Worm (Caenorhabditis elegans) whole organism, L3 larva: ENCODE results near the gene col-3.
A peak's percentile ranks its signal among the peaks of the same experiment; 100 is the strongest.

Source experiments
- R02D3.7 ChIP-seq: fragments of 150-350 bp; optimal IDR thresholded peaks from 2 replicates; lab custom pipeline; 2014; ENCODE audit warnings: missing biosample characterization, missing genetic modification characterization
- ZK546.5 ChIP-seq: sonication (generic microtip); optimal IDR thresholded peaks from 2 replicates; lab custom pipeline; 2017; ENCODE audit warnings: missing biosample characterization, missing genetic modification characterization
- aly-2 ChIP-seq: fragments of 150-350 bp; optimal IDR thresholded peaks from 2 replicates; lab custom pipeline; 2014; ENCODE audit warnings: missing biosample characterization, missing genetic modification characterization
- ama-1 ChIP-seq: fragments of 150-350 bp; optimal IDR thresholded peaks from 2 replicates; lab custom pipeline; 2018
- ceh-16 ChIP-seq: sonication (generic microtip); optimal IDR thresholded peaks from 2 replicates; lab custom pipeline; 2017; ENCODE audit warnings: missing biosample characterization, missing genetic modification characterization
- ceh-28 ChIP-seq: fragments of 150-350 bp; optimal IDR thresholded peaks from 2 replicates; lab custom pipeline; 2014; ENCODE audit warnings: missing biosample characterization, missing genetic modification reagents, missing genetic modification characterization
- ceh-82 ChIP-seq: fragments of 150-350 bp; optimal IDR thresholded peaks from 2 replicates; lab custom pipeline; 2014; ENCODE audit warnings: missing biosample characterization, missing genetic modification characterization
- ceh-9 ChIP-seq: sonication (generic microtip); optimal IDR thresholded peaks from 2 replicates; lab custom pipeline; 2018; ENCODE audit warnings: missing biosample characterization, missing genetic modification characterization
- daf-12 ChIP-seq: fragments of 150-350 bp; optimal IDR thresholded peaks from 2 replicates; lab custom pipeline; 2014; ENCODE audit warnings: missing biosample characterization, missing genetic modification reagents, missing genetic modification characterization
- egl-27 ChIP-seq: sonication (generic microtip); optimal IDR thresholded peaks from 4 replicates; lab custom pipeline; 2017; ENCODE audit warnings: missing biosample characterization, missing genetic modification reagents, missing genetic modification characterization
- egl-5 ChIP-seq: fragments of 150-350 bp; optimal IDR thresholded peaks from 2 replicates; lab custom pipeline; 2017; ENCODE audit warnings: missing biosample characterization, missing genetic modification reagents, missing genetic modification characterization, inconsistent platforms
- elt-1 ChIP-seq: fragments of 150-350 bp; optimal IDR thresholded peaks from 2 replicates; lab custom pipeline; 2014; ENCODE audit warnings: missing biosample characterization, missing genetic modification characterization
- elt-2 ChIP-seq: sonication (generic microtip); optimal IDR thresholded peaks from 2 replicates; lab custom pipeline; 2016; ENCODE audit warnings: missing genetic modification reagents, mild to moderate bottlenecking, missing genetic modification characterization, missing compliant biosample characterization
- elt-3 ChIP-seq, 3 experiments: fragments of 150-350 bp in 1 of 3; sonication (generic microtip) in 2 of 3; optimal IDR thresholded peaks; 2 replicates in 2 of 3; 4 replicates in 1 of 3; lab custom pipeline; 2014 to 2017; ENCODE audit warnings: missing biosample characterization in 3 of 3, missing genetic modification characterization in 3 of 3
- eor-1 ChIP-seq, 2 experiments: fragments of 150-350 bp; optimal IDR thresholded peaks; 2 replicates each; lab custom pipeline; 2014 to 2018; ENCODE audit warnings: missing biosample characterization in 2 of 2, missing genetic modification characterization in 2 of 2
- fkh-10 ChIP-seq: sonication (generic microtip); optimal IDR thresholded peaks from 2 replicates; lab custom pipeline; 2017; ENCODE audit warnings: missing biosample characterization, missing genetic modification reagents, missing genetic modification characterization
- fkh-2 ChIP-seq: fragments of 150-350 bp; optimal IDR thresholded peaks from 2 replicates; lab custom pipeline; 2014; ENCODE audit warnings: missing biosample characterization, missing genetic modification reagents, missing genetic modification characterization
- fos-1 ChIP-seq: fragments of 150-350 bp; optimal IDR thresholded peaks from 2 replicates; lab custom pipeline; 2014; ENCODE audit warnings: missing biosample characterization, missing genetic modification characterization
- hmg-11 ChIP-seq: sonication (generic microtip); optimal IDR thresholded peaks from 2 replicates; lab custom pipeline; 2016; ENCODE audit warnings: missing genetic modification characterization, missing compliant biosample characterization
- jun-1 ChIP-seq: fragments of 150-350 bp; optimal IDR thresholded peaks from 2 replicates; lab custom pipeline; 2014; ENCODE audit warnings: missing biosample characterization, missing genetic modification reagents, missing genetic modification characterization
- lin-15B ChIP-seq: fragments of 150-350 bp; optimal IDR thresholded peaks from 2 replicates; lab custom pipeline; 2014; ENCODE audit warnings: missing biosample characterization, missing genetic modification characterization
- lin-39 ChIP-seq: fragments of 150-350 bp; optimal IDR thresholded peaks from 2 replicates; lab custom pipeline; 2018; ENCODE audit warnings: missing biosample characterization, missing genetic modification reagents, missing genetic modification characterization
- lsy-12 ChIP-seq: sonication (generic microtip); optimal IDR thresholded peaks from 2 replicates; lab custom pipeline; 2016; ENCODE audit warnings: mild to moderate bottlenecking, missing genetic modification characterization, missing compliant biosample characterization
- mdl-1 ChIP-seq: fragments of 150-350 bp; optimal IDR thresholded peaks from 2 replicates; lab custom pipeline; 2014; ENCODE audit warnings: missing biosample characterization, missing genetic modification characterization
- mml-1 ChIP-seq: fragments of 150-350 bp; sonication (generic microtip); optimal IDR thresholded peaks from 3 replicates; lab custom pipeline; 2014; ENCODE audit warnings: missing biosample characterization, missing genetic modification characterization
- nfya-1 ChIP-seq: sonication (generic microtip); optimal IDR thresholded peaks from 2 replicates; lab custom pipeline; 2017; ENCODE audit warnings: missing genetic modification characterization, mild to moderate bottlenecking, missing compliant biosample characterization, antibody characterized with exemption, moderate library complexity; ENCODE audit not compliant: insufficient read depth
- nhr-11 ChIP-seq: fragments of 150-350 bp; optimal IDR thresholded peaks from 2 replicates; lab custom pipeline; 2014; ENCODE audit warnings: missing biosample characterization, missing genetic modification characterization
- nhr-23 ChIP-seq: fragments of 150-350 bp; optimal IDR thresholded peaks from 2 replicates; lab custom pipeline; 2014; ENCODE audit warnings: missing biosample characterization, missing genetic modification reagents, missing genetic modification characterization
- nhr-237 ChIP-seq: fragments of 150-350 bp; optimal IDR thresholded peaks from 2 replicates; lab custom pipeline; 2014; ENCODE audit warnings: missing biosample characterization, missing genetic modification characterization
- nhr-25 ChIP-seq: sonication (generic microtip); optimal IDR thresholded peaks from 2 replicates; lab custom pipeline; 2017; ENCODE audit warnings: missing biosample characterization, missing genetic modification characterization
- nhr-28 ChIP-seq: fragments of 150-350 bp; optimal IDR thresholded peaks from 2 replicates; lab custom pipeline; 2014; ENCODE audit warnings: missing biosample characterization, missing genetic modification characterization
- nhr-43 ChIP-seq: sonication (generic microtip); optimal IDR thresholded peaks from 2 replicates; lab custom pipeline; 2016; ENCODE audit warnings: mild to moderate bottlenecking, missing genetic modification characterization, missing compliant biosample characterization; ENCODE audit not compliant: poor library complexity, severe bottlenecking
- nhr-67 ChIP-seq: fragments of 150-350 bp; optimal IDR thresholded peaks from 2 replicates; lab custom pipeline; 2014; ENCODE audit warnings: missing biosample characterization, missing genetic modification characterization
- nhr-76 ChIP-seq: fragments of 150-350 bp; sonication (generic microtip); optimal IDR thresholded peaks from 5 replicates; lab custom pipeline; 2014; ENCODE audit warnings: missing biosample characterization, missing genetic modification characterization
- nhr-77 ChIP-seq: fragments of 150-350 bp; optimal IDR thresholded peaks from 2 replicates; lab custom pipeline; 2014; ENCODE audit warnings: missing biosample characterization, missing genetic modification characterization
- pha-4 ChIP-seq: fragments of 150-350 bp; optimal IDR thresholded peaks from 2 replicates; lab custom pipeline; 2014; ENCODE audit warnings: missing biosample characterization, missing genetic modification reagents, missing genetic modification characterization
- pqm-1 ChIP-seq: fragments of 150-350 bp; optimal IDR thresholded peaks from 2 replicates; lab custom pipeline; 2017; ENCODE audit warnings: missing biosample characterization, missing genetic modification characterization, inconsistent platforms
- sea-2 ChIP-seq: fragments of 150-350 bp; sonication (generic microtip); optimal IDR thresholded peaks from 4 replicates; lab custom pipeline; 2014; ENCODE audit warnings: missing biosample characterization, missing genetic modification reagents, missing genetic modification characterization
- skn-1 ChIP-seq: fragments of 150-350 bp; optimal IDR thresholded peaks from 2 replicates; lab custom pipeline; 2014; ENCODE audit warnings: missing biosample characterization, missing genetic modification characterization
- snpc-4 ChIP-seq: fragments of 150-350 bp; optimal IDR thresholded peaks from 2 replicates; lab custom pipeline; 2014; ENCODE audit warnings: missing biosample characterization, missing genetic modification characterization
- tbx-2 ChIP-seq: sonication (generic microtip); optimal IDR thresholded peaks from 2 replicates; lab custom pipeline; 2016; ENCODE audit warnings: mild to moderate bottlenecking, missing genetic modification characterization, missing compliant biosample characterization
- unc-39 ChIP-seq: sonication (generic microtip); optimal IDR thresholded peaks from 4 replicates; lab custom pipeline; 2017; ENCODE audit warnings: missing biosample characterization, missing genetic modification characterization
- unc-62 ChIP-seq: fragments of 150-350 bp; sonication (generic microtip); optimal IDR thresholded peaks from 4 replicates; lab custom pipeline; 2014; ENCODE audit warnings: missing biosample characterization, missing genetic modification reagents, missing genetic modification characterization
- zag-1 ChIP-seq: fragments of 150-350 bp; optimal IDR thresholded peaks from 2 replicates; lab custom pipeline; 2014; ENCODE audit warnings: missing biosample characterization, missing genetic modification characterization
- ztf-11 ChIP-seq: fragments of 150-350 bp; optimal IDR thresholded peaks from 2 replicates; lab custom pipeline; 2014; ENCODE audit warnings: missing biosample characterization, missing genetic modification characterization
- ztf-4 ChIP-seq: fragments of 150-350 bp; optimal IDR thresholded peaks from 2 replicates; lab custom pipeline; 2014; ENCODE audit warnings: missing biosample characterization, missing genetic modification characterization

col-3 gene

ce11 chrIV:8822598-8822997 is 2.0 kb upstream of the col-3 start:
- no peak for TF ChIP-seq ztf-4 (tag; lab: Kevin White, UChicago)
- no peak for TF ChIP-seq mdl-1
- TF ChIP-seq skn-1 (tag; lab: Kevin White, UChicago), result no peak
- no peak for TF ChIP-seq nhr-11
- no peak for TF ChIP-seq sea-2 (GFP tag; lab: Kevin White, UChicago)
- TF ChIP-seq elt-3 (tag; optimal IDR thresholded peaks at IDR 0.05; lab: Kevin White, UChicago), result peak in 1 of 3 experiments; percentile 64
- peak; percentile 63 for TF ChIP-seq nhr-43
- peak; percentile 79 for TF ChIP-seq nhr-25 (tag; lab: Kevin White, UChicago)
- TF ChIP-seq unc-39, result no peak
- no peak for TF ChIP-seq elt-2
- no peak for TF ChIP-seq hmg-11 (tag; lab: Kevin White, UChicago)
- TF ChIP-seq R02D3.7, result peak; percentile 45
- no peak for TF ChIP-seq ceh-16 (tag; lab: Kevin White, UChicago)
- TF ChIP-seq nhr-28 (tag; lab: Kevin White, UChicago), result no peak
- no peak for TF ChIP-seq aly-2 (tag; lab: Kevin White, UChicago)
- TF ChIP-seq lin-15B, result no peak
- no peak for TF ChIP-seq nhr-77 (tag; lab: Kevin White, UChicago)
- peak; percentile 0 for TF ChIP-seq nhr-23 (tag; lab: Kevin White, UChicago)
- TF ChIP-seq ceh-28 (tag; lab: Kevin White, UChicago), result peak; percentile 23
- TF ChIP-seq eor-1 (tag; optimal IDR thresholded peaks at IDR 0.05; lab: Kevin White, UChicago), result no peak
- TF ChIP-seq nhr-67 (tag; lab: Kevin White, UChicago), result no peak
- no peak for TF ChIP-seq pqm-1 (tag; lab: Kevin White, UChicago)
- peak; percentile 20 for TF ChIP-seq nfya-1
- TF ChIP-seq lsy-12 (tag; lab: Kevin White, UChicago), result no peak
- no peak for TF ChIP-seq tbx-2 (tag; lab: Kevin White, UChicago)
- no peak for TF ChIP-seq egl-5 (tag; lab: Kevin White, UChicago)
- TF ChIP-seq fkh-10 (GFP tag; lab: Kevin White, UChicago), result no peak
- TF ChIP-seq ceh-9 (tag; lab: Kevin White, UChicago), result no peak
- TF ChIP-seq fkh-2 (tag; lab: Kevin White, UChicago), result no peak
- no peak for TF ChIP-seq ztf-11 (tag; lab: Kevin White, UChicago)
- TF ChIP-seq fos-1 (tag; lab: Kevin White, UChicago), result no peak
- no peak for TF ChIP-seq jun-1 (tag; lab: Kevin White, UChicago)
- no peak for TF ChIP-seq mml-1
- no peak for TF ChIP-seq ZK546.5 (tag; lab: Kevin White, UChicago)
- no peak for TF ChIP-seq snpc-4 (tag; lab: Kevin White, UChicago)
- TF ChIP-seq egl-27, result no peak
- no peak for TF ChIP-seq unc-62 (GFP tag; lab: Kevin White, UChicago)
- TF ChIP-seq daf-12 (tag; lab: Kevin White, UChicago), result no peak
- TF ChIP-seq nhr-237 (tag; lab: Kevin White, UChicago), result no peak
- TF ChIP-seq ama-1 (lab: Kevin White, UChicago), result no peak
- no peak for TF ChIP-seq pha-4 (tag; lab: Kevin White, UChicago)
- TF ChIP-seq zag-1, result no peak
- TF ChIP-seq elt-1, result peak; percentile 1
- no peak for TF ChIP-seq nhr-76 (tag; lab: Kevin White, UChicago)
- no peak for TF ChIP-seq ceh-82

- TF ChIP-seq mdl-1 (no peak), daf-12 (tag; lab: Kevin White, UChicago) (no peak), nhr-25 (tag; lab: Kevin White, UChicago) (peak; percentile 58), ceh-82 (peak; percentile 70), ztf-11 (tag; lab: Kevin White, UChicago) (no peak), nhr-67 (tag; lab: Kevin White, UChicago) (no peak), ceh-9 (tag; lab: Kevin White, UChicago) (no peak), nhr-28 (tag; lab: Kevin White, UChicago) (no peak), nhr-23 (tag; lab: Kevin White, UChicago) (peak; percentile 31), fkh-10 (GFP tag; lab: Kevin White, UChicago) (no peak), lin-39 (tag; lab: Kevin White, UChicago) (no peak), egl-5 (tag; lab: Kevin White, UChicago) (no peak), eor-1 (tag; optimal IDR thresholded peaks at IDR 0.05; lab: Kevin White, UChicago) (no peak), lin-15B (no peak), elt-1 (peak; percentile 9), unc-39 (no peak), nhr-76 (tag; lab: Kevin White, UChicago) (no peak), hmg-11 (tag; lab: Kevin White, UChicago) (no peak), aly-2 (tag; lab: Kevin White, UChicago) (peak; percentile 11), snpc-4 (tag; lab: Kevin White, UChicago) (no peak), nhr-77 (tag; lab: Kevin White, UChicago) (peak; percentile 56), jun-1 (tag; lab: Kevin White, UChicago) (no peak), lsy-12 (tag; lab: Kevin White, UChicago) (peak; percentile 6), ama-1 (lab: Kevin White, UChicago) (no peak), mml-1 (no peak), pha-4 (tag; lab: Kevin White, UChicago) (no peak), nhr-237 (tag; lab: Kevin White, UChicago) (no peak), unc-62 (GFP tag; lab: Kevin White, UChicago) (no peak), fkh-2 (tag; lab: Kevin White, UChicago) (no peak), ZK546.5 (tag; lab: Kevin White, UChicago) (no peak), egl-27 (no peak), elt-3 (tag; optimal IDR thresholded peaks at IDR 0.05; lab: Kevin White, UChicago) (no peak), nhr-43 (peak; percentile 73), ceh-16 (tag; lab: Kevin White, UChicago) (no peak), skn-1 (tag; lab: Kevin White, UChicago) (no peak), nfya-1 (no peak), ceh-28 (tag; lab: Kevin White, UChicago) (peak; percentile 37), tbx-2 (tag; lab: Kevin White, UChicago) (no peak), R02D3.7 (peak; percentile 49)
These were observed 1.5 kb downstream of the col-3 start for ce11 chrIV:8825997-8826605.
